Worm (Caenorhabditis elegans) whole organism, mixed stage, embryonic: ENCODE results near the gene fbxa-13.

ENCODE experiments used
- ceh-43 ChIP-seq: fragments of 200-800 bp; sonication (Bioruptor generic); optimal IDR thresholded peaks from 2 replicates; lab custom pipeline; 2018; ENCODE audit warnings: mild to moderate bottlenecking, missing genetic modification characterization, moderate library complexity, missing compliant biosample characterization
- ces-1 ChIP-seq: fragments of 150-350 bp; optimal IDR thresholded peaks from 2 replicates; lab custom pipeline; 2014; ENCODE audit warnings: missing biosample characterization, missing genetic modification reagents, missing genetic modification characterization
- drap-1 ChIP-seq: fragments of 200-800 bp; sonication (Bioruptor generic); optimal IDR thresholded peaks from 3 replicates; lab custom pipeline; 2018; ENCODE audit warnings: mild to moderate bottlenecking, missing genetic modification characterization, missing compliant biosample characterization
- elt-3 ChIP-seq: fragments of 150-350 bp; optimal IDR thresholded peaks from 2 replicates; lab custom pipeline; 2014; ENCODE audit warnings: missing biosample characterization, missing genetic modification characterization
- hlh-1 ChIP-seq: fragments of 150-350 bp; optimal IDR thresholded peaks from 2 replicates; lab custom pipeline; 2014; ENCODE audit warnings: missing biosample characterization, missing genetic modification reagents, missing genetic modification characterization
- nhr-12 ChIP-seq: fragments of 150-350 bp; optimal IDR thresholded peaks from 2 replicates; lab custom pipeline; 2014; ENCODE audit warnings: missing biosample characterization, missing genetic modification characterization
- nhr-28 ChIP-seq: fragments of 150-350 bp; optimal IDR thresholded peaks from 2 replicates; lab custom pipeline; 2014; ENCODE audit warnings: missing biosample characterization, missing genetic modification characterization
- nhr-76 ChIP-seq: sonication (generic microtip); optimal IDR thresholded peaks from 2 replicates; lab custom pipeline; 2017; ENCODE audit warnings: missing biosample characterization, missing genetic modification characterization
- pha-4 ChIP-seq: fragments of 150-350 bp; optimal IDR thresholded peaks from 2 replicates; lab custom pipeline; 2018; ENCODE audit warnings: missing biosample characterization, missing genetic modification reagents, missing genetic modification characterization
- snpc-4 ChIP-seq: fragments of 150-350 bp; optimal IDR thresholded peaks from 2 replicates; lab custom pipeline; 2014; ENCODE audit warnings: missing biosample characterization, missing genetic modification characterization
- unc-120 ChIP-seq: sonication (generic microtip); optimal IDR thresholded peaks from 2 replicates; lab custom pipeline; 2017; ENCODE audit warnings: missing genetic modification characterization, missing compliant biosample characterization; ENCODE audit not compliant: poor library complexity, severe bottlenecking
- unc-62 ChIP-seq: fragments of 150-350 bp; optimal IDR thresholded peaks from 2 replicates; lab custom pipeline; 2014; ENCODE audit warnings: missing biosample characterization, missing genetic modification reagents, missing genetic modification characterization
- zip-8 ChIP-seq: fragments of 150-350 bp; optimal IDR thresholded peaks from 2 replicates; lab custom pipeline; 2014; ENCODE audit warnings: missing biosample characterization, missing genetic modification characterization
- ztf-11 ChIP-seq: fragments of 150-350 bp; optimal IDR thresholded peaks from 2 replicates; lab custom pipeline; 2014; ENCODE audit warnings: missing biosample characterization, missing genetic modification characterization

DNA sequence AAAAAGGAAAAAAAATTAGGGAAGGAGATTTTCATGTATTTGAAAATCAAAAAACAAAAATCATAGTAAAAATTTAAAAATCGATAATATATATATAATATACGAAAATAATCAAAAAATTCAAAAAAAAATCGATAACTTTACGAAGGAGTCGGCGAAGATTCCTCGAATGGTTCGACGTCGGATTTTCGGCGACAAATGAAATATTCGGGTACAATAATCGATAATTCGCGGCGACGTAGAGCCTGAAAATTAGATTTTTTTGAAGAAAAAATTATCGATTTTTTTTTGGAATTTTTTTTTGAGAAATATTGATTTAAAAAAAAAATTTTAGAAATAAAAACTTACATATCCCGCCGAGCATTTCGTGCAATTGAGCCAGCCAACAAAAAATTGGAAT, 40.3 kb downstream of the fbxa-13 start:
- TF ChIP-seq nhr-76 (tag; lab: Kevin White, UChicago), result no peak
- no peak for TF ChIP-seq elt-3
- TF ChIP-seq ceh-43 (GFP tag; lab: Kevin White, UChicago), result no peak
- no peak for TF ChIP-seq drap-1 (GFP tag; lab: Kevin White, UChicago)
- no peak for TF ChIP-seq unc-62 (GFP tag; lab: Kevin White, UChicago)
- no peak for TF ChIP-seq ces-1 (GFP tag; lab: Kevin White, UChicago)
- TF ChIP-seq hlh-1 (tag; lab: Kevin White, UChicago), result no peak
- no peak for TF ChIP-seq ztf-11 (tag; lab: Kevin White, UChicago)
- no peak for TF ChIP-seq unc-120 (tag; lab: Kevin White, UChicago)
- no peak for TF ChIP-seq pha-4 (tag; lab: Kevin White, UChicago)
- no peak for TF ChIP-seq nhr-12 (tag; lab: Kevin White, UChicago)
- TF ChIP-seq snpc-4 (tag; lab: Kevin White, UChicago), result no peak
- TF ChIP-seq zip-8 (tag; lab: Kevin White, UChicago), result no peak
- no peak for TF ChIP-seq nhr-28 (tag; lab: Kevin White, UChicago)
